Worm (Caenorhabditis elegans) whole organism, late embryonic: ENCODE measurements around the gene F55C9.15.

Experiments
- ceh-9 ChIP-seq: sonication (generic microtip); optimal IDR thresholded peaks from 2 replicates; lab custom pipeline; 2016; ENCODE audit warnings: mild to moderate bottlenecking, missing genetic modification characterization, inconsistent platforms, missing compliant biosample characterization
- odd-2 ChIP-seq: sonication (generic microtip); optimal IDR thresholded peaks from 2 replicates; lab custom pipeline; 2017; ENCODE audit warnings: antibody characterized with exemption, mild to moderate bottlenecking, missing genetic modification characterization, missing compliant biosample characterization
- unc-42 ChIP-seq: sonication (generic microtip); optimal IDR thresholded peaks from 2 replicates; lab custom pipeline; 2016; ENCODE audit warnings: missing genotype, missing genetic modification characterization, missing compliant biosample characterization

DNA sequence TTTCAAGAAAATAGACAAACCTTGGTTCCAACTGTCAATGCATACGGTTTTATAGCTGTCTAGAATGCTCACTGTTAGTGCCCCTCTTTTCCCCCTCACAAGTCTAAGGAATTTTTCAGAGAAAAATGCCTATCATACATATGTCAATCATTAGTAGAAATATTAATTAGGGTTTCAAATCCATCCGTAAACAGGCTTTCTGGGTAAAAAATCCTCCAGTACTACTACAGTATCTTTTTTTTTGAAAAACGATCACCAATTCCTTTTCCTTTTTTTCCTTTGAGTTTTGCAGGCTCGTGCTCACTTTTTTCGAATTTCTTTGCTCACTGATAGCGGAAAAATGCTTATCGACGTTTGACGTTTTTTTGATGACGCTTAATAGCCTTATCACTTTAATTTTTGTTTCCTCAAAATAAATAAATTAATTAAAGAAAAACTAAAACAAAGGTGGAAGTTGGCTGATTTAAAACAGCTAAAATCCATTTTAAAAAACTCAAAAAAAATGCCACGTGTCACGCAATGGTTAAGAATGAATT, 12.7 kb upstream of the F55C9.15 start, which contains the start of gene C43D7.7:
- no peak for TF ChIP-seq odd-2 (tag; lab: Kevin White, UChicago)
- TF ChIP-seq ceh-9 (tag; lab: Kevin White, UChicago) = no peak
- TF ChIP-seq unc-42 (tag; lab: Kevin White, UChicago) = no peak
